Fruit fly (Drosophila melanogaster) whole organism, embryonic: ENCODE results near the gene Nthl1.

Experiments used
- Abd-B ChIP-seq: fragments of 200-800 bp; sonication (Bioruptor generic); optimal IDR thresholded peaks from 2 replicates; lab custom pipeline; 2018; ENCODE audit warnings: missing biosample characterization, mild to moderate bottlenecking, missing genetic modification characterization, moderate library complexity
- Atf-2 ChIP-seq: fragments of 200-800 bp; sonication (Bioruptor generic); optimal IDR thresholded peaks from 2 replicates; lab custom pipeline; 2016; ENCODE audit warnings: missing biosample characterization, missing genetic modification characterization
- B-H2 ChIP-seq: fragments of 200-800 bp; sonication (Bioruptor generic); optimal IDR thresholded peaks from 2 replicates; lab custom pipeline; 2018; ENCODE audit warnings: missing biosample characterization, mild to moderate bottlenecking, missing genetic modification characterization
- CG10267 ChIP-seq: fragments of 200-800 bp; sonication (Bioruptor generic); optimal IDR thresholded peaks from 2 replicates; lab custom pipeline; 2018; ENCODE audit warnings: missing biosample characterization, mild to moderate bottlenecking, missing genetic modification characterization, moderate library complexity
- CG10959 ChIP-seq: fragments of 200-800 bp; sonication (Bioruptor generic); IDR thresholded peaks from 2 replicates; pipeline ENCODE4 v1.3.6; 2022; ENCODE audit warnings: missing biosample characterization, missing genetic modification characterization
- CG11560 ChIP-seq: fragments of 200-800 bp; sonication (Bioruptor generic); IDR thresholded peaks from 3 replicates; pipeline ENCODE4 v1.3.6; 2022; ENCODE audit warnings: missing biosample characterization, missing genetic modification characterization
- CG12155 ChIP-seq: fragments of 200-800 bp; sonication (Bioruptor generic); optimal IDR thresholded peaks from 3 replicates; lab custom pipeline; 2016; ENCODE audit warnings: missing biosample characterization, missing genetic modification characterization
- CG14667 ChIP-seq: fragments of 200-800 bp; sonication (Bioruptor generic); IDR thresholded peaks from 2 replicates; pipeline ENCODE4 v1.3.6; 2022; ENCODE audit warnings: missing biosample characterization, missing genetic modification characterization
- CG15269 ChIP-seq: fragments of 200-800 bp; sonication (Bioruptor generic); optimal IDR thresholded peaks from 2 replicates; lab custom pipeline; 2018; ENCODE audit warnings: missing biosample characterization, mild to moderate bottlenecking, missing genetic modification characterization, moderate library complexity
- CG18011 ChIP-seq: fragments of 200-800 bp; sonication (Bioruptor generic); optimal IDR thresholded peaks from 2 replicates; lab custom pipeline; 2017; ENCODE audit warnings: missing biosample characterization, missing genetic modification characterization, mild to moderate bottlenecking, moderate library complexity, missing genotype
- CG18619 ChIP-seq: fragments of 200-800 bp; sonication (Bioruptor generic); optimal IDR thresholded peaks from 3 replicates; lab custom pipeline; 2017; ENCODE audit warnings: missing biosample characterization, mild to moderate bottlenecking, missing genetic modification characterization
- CG3726 ChIP-seq: fragments of 200-800 bp; sonication (Bioruptor generic); IDR thresholded peaks from 3 replicates; pipeline ENCODE4, ENCODE4 v1.3.6; 2022; ENCODE audit warnings: missing biosample characterization, missing genetic modification characterization
- CG4282 ChIP-seq: fragments of 200-800 bp; sonication (Bioruptor generic); optimal IDR thresholded peaks from 2 replicates; lab custom pipeline; 2016; ENCODE audit warnings: missing biosample characterization, missing genetic modification characterization
- CG4707 ChIP-seq: fragments of 200-800 bp; sonication (Bioruptor generic); optimal IDR thresholded peaks from 2 replicates; lab custom pipeline; 2018; ENCODE audit warnings: missing biosample characterization, mild to moderate bottlenecking, missing genetic modification characterization, moderate library complexity
- CG6854 ChIP-seq: fragments of 200-800 bp; sonication (Bioruptor generic); optimal IDR thresholded peaks from 3 replicates; lab custom pipeline; 2017; ENCODE audit warnings: missing biosample characterization, mild to moderate bottlenecking, missing genetic modification characterization
- CG7963 ChIP-seq: fragments of 200-800 bp; sonication (Bioruptor generic); IDR thresholded peaks from 3 replicates; pipeline ENCODE4 v1.3.6; 2022; ENCODE audit warnings: missing biosample characterization, missing genetic modification characterization; ENCODE audit not compliant: partially characterized antibody
- CG8359 ChIP-seq: fragments of 200-800 bp; sonication (Bioruptor generic); optimal IDR thresholded peaks from 2 replicates; lab custom pipeline; 2017; ENCODE audit warnings: missing biosample characterization, mild to moderate bottlenecking, missing genetic modification characterization, borderline replicate concordance
- CHES-1-like ChIP-seq: fragments of 200-800 bp; sonication (Bioruptor generic); optimal IDR thresholded peaks from 2 replicates; lab custom pipeline; 2016; ENCODE audit warnings: missing biosample characterization, missing genetic modification characterization
- Camta ChIP-seq: fragments of 200-800 bp; sonication (Bioruptor generic); optimal IDR thresholded peaks from 2 replicates; lab custom pipeline; 2016; ENCODE audit warnings: missing biosample characterization, missing genetic modification characterization
- Dfd ChIP-seq, 2 experiments: fragments of >200 bp; optimal IDR thresholded peaks; 2 replicates each; lab custom pipeline; 2017; ENCODE audit warnings: missing biosample characterization in 2 of 2, missing genetic modification characterization in 2 of 2
- Ets65A ChIP-seq: fragments of 200-800 bp; sonication (Bioruptor generic); peaks from one replicate; lab custom pipeline; 2016; ENCODE audit warnings: missing biosample characterization, missing genetic modification characterization
- Fer3 ChIP-seq: fragments of 200-800 bp; sonication (Bioruptor generic); optimal IDR thresholded peaks from 2 replicates; lab custom pipeline; 2018; ENCODE audit warnings: missing biosample characterization, mild to moderate bottlenecking, missing genetic modification characterization, moderate library complexity
- GATAe ChIP-seq: fragments of 200-800 bp; sonication (Bioruptor generic); conservative IDR thresholded peaks from 2 replicates; pipeline ENCODE4 v1.3.6; 2022; ENCODE audit warnings: missing biosample characterization, missing genetic modification characterization
- HLH4C ChIP-seq: fragments of 200-800 bp; sonication (Bioruptor generic); IDR thresholded peaks from 3 replicates; pipeline ENCODE4 v1.3.6; 2022; ENCODE audit warnings: missing biosample characterization, missing genetic modification characterization; ENCODE audit not compliant: partially characterized antibody
- Hmx ChIP-seq: fragments of 200-800 bp; sonication (Bioruptor generic); optimal IDR thresholded peaks from 2 replicates; lab custom pipeline; 2016; ENCODE audit warnings: missing biosample characterization, missing genetic modification characterization
- Lhr ChIP-seq: fragments of 200-800 bp; sonication (Bioruptor generic); optimal IDR thresholded peaks from 3 replicates; lab custom pipeline; 2017; ENCODE audit warnings: mild to moderate bottlenecking, missing biosample characterization, missing genetic modification reagents, missing genetic modification characterization
- Mrtf ChIP-seq: fragments of 200-800 bp; sonication (Bioruptor generic); IDR thresholded peaks from 3 replicates; pipeline ENCODE4 v1.3.6; 2022; ENCODE audit warnings: missing biosample characterization, missing genetic modification characterization
- Xrp1 ChIP-seq: fragments of 200-800 bp; sonication (Bioruptor generic); IDR thresholded peaks from 2 replicates; pipeline ENCODE4 v1.3.6; 2022; ENCODE audit warnings: missing biosample characterization, missing genetic modification characterization
- ab ChIP-seq: fragments of 200-800 bp; sonication (Bioruptor generic); optimal IDR thresholded peaks from 2 replicates; lab custom pipeline; 2016; ENCODE audit warnings: missing biosample characterization, missing genetic modification characterization
- ap ChIP-seq: fragments of 200-800 bp; sonication (Bioruptor generic); IDR thresholded peaks from 2 replicates; pipeline ENCODE4 v1.3.6; 2022; ENCODE audit warnings: missing biosample characterization, missing genetic modification characterization
- az2 ChIP-seq: fragments of 200-800 bp; sonication (Bioruptor generic); optimal IDR thresholded peaks from 3 replicates; lab custom pipeline; 2016; ENCODE audit warnings: missing biosample characterization, missing genetic modification characterization
- caup ChIP-seq: fragments of 200-800 bp; sonication (Bioruptor generic); optimal IDR thresholded peaks from 3 replicates; lab custom pipeline; 2017; ENCODE audit warnings: missing biosample characterization, mild to moderate bottlenecking, missing genetic modification characterization, moderate library complexity; ENCODE audit not compliant: severe bottlenecking
- cwo ChIP-seq: fragments of 200-800 bp; sonication (Bioruptor generic); optimal IDR thresholded peaks from 3 replicates; lab custom pipeline; 2017; ENCODE audit warnings: missing biosample characterization, missing genetic modification characterization, mild to moderate bottlenecking, moderate library complexity, missing genetic modification reagents
- da ChIP-seq: fragments of 200-800 bp; sonication (Bioruptor generic); optimal IDR thresholded peaks from 2 replicates; lab custom pipeline; 2016; ENCODE audit warnings: missing biosample characterization, missing genetic modification characterization
- danr ChIP-seq: fragments of 200-800 bp; sonication (Bioruptor generic); IDR thresholded peaks from 2 replicates; pipeline ENCODE4 v1.3.6; 2022; ENCODE audit warnings: missing biosample characterization, missing genetic modification characterization
- hkb ChIP-seq, 2 experiments: fragments of 200-800 bp in 1 of 2; fragments of >200 bp in 1 of 2; sonication (Bioruptor generic) in 1 of 2; IDR thresholded peaks in 1 of 2; optimal IDR thresholded peaks in 1 of 2; 2 replicates each; pipeline versions ENCODE4 v1.3.6 to Lab custom; 2017 to 2022; ENCODE audit warnings: missing biosample characterization in 1 of 2, missing genetic modification characterization in 1 of 2
- ken ChIP-seq: fragments of 200-800 bp; sonication (Bioruptor generic); IDR thresholded peaks from 3 replicates; pipeline ENCODE4 v1.3.6; 2022; ENCODE audit warnings: missing biosample characterization, missing genetic modification characterization
- kni ChIP-seq: fragments of 200-800 bp; sonication (Bioruptor generic); optimal IDR thresholded peaks from 3 replicates; lab custom pipeline; 2017; ENCODE audit warnings: mild to moderate bottlenecking, missing biosample characterization, missing genetic modification reagents, missing genetic modification characterization
- lbe ChIP-seq: fragments of 200-800 bp; sonication (Bioruptor generic); optimal IDR thresholded peaks from 2 replicates; lab custom pipeline; 2016; ENCODE audit warnings: missing biosample characterization, mild to moderate bottlenecking, missing genetic modification characterization
- psq ChIP-seq: fragments of 200-800 bp; sonication (Bioruptor generic); optimal IDR thresholded peaks from 2 replicates; lab custom pipeline; 2017; ENCODE audit warnings: missing biosample characterization, missing genetic modification characterization
- pzg ChIP-seq: fragments of 200-800 bp; sonication (Bioruptor generic); optimal IDR thresholded peaks from 3 replicates; lab custom pipeline; 2018; ENCODE audit warnings: missing biosample characterization, mild to moderate bottlenecking, missing genetic modification characterization, moderate library complexity
- ro ChIP-seq: fragments of 200-800 bp; sonication (Bioruptor generic); IDR thresholded peaks from 2 replicates; pipeline ENCODE4 v1.3.6; 2022; ENCODE audit warnings: missing biosample characterization, missing genetic modification characterization
- sc ChIP-seq, 3 experiments: fragments of >200 bp in 2 of 3; fragments of 200-800 bp in 1 of 3; sonication (Bioruptor generic) in 1 of 3; optimal IDR thresholded peaks; 2 replicates in 2 of 3; 3 replicates in 1 of 3; lab custom pipeline; 2017; ENCODE audit warnings: mild to moderate bottlenecking in 1 of 3, missing biosample characterization in 1 of 3, missing genetic modification characterization in 1 of 3, missing genetic modification reagents in 1 of 3
- sd ChIP-seq: fragments of 200-800 bp; sonication (Bioruptor generic); optimal IDR thresholded peaks from 3 replicates; lab custom pipeline; 2018; ENCODE audit warnings: missing biosample characterization, mild to moderate bottlenecking, missing genetic modification characterization, moderate library complexity
- stwl ChIP-seq: fragments of 200-800 bp; sonication (Bioruptor generic); optimal IDR thresholded peaks from 3 replicates; lab custom pipeline; 2018; ENCODE audit warnings: missing biosample characterization, mild to moderate bottlenecking, missing genetic modification characterization, moderate library complexity
- tap ChIP-seq: fragments of 200-800 bp; optimal IDR thresholded peaks from 3 replicates; lab custom pipeline; 2019; ENCODE audit warnings: missing biosample characterization, mild to moderate bottlenecking, missing genetic modification characterization, moderate library complexity
- tin ChIP-seq: fragments of 200-800 bp; sonication (Bioruptor generic); optimal IDR thresholded peaks from 3 replicates; lab custom pipeline; 2016; ENCODE audit warnings: missing biosample characterization, missing genetic modification characterization
- toy ChIP-seq: fragments of 200-800 bp; sonication (Bioruptor generic); IDR thresholded peaks from 2 replicates; pipeline ENCODE4 v1.3.6; 2022; ENCODE audit warnings: missing biosample characterization, missing genetic modification characterization
- vfl ChIP-seq: fragments of 200-800 bp; sonication (Bioruptor generic); optimal IDR thresholded peaks from 2 replicates; lab custom pipeline; 2016; ENCODE audit warnings: missing biosample characterization, missing genetic modification characterization
- wdn ChIP-seq: fragments of 200-800 bp; sonication (Bioruptor generic); IDR thresholded peaks from 2 replicates; pipeline ENCODE4 v1.3.6; 2022; ENCODE audit warnings: missing biosample characterization, missing genetic modification characterization
- z ChIP-seq: fragments of 200-800 bp; sonication (Bioruptor generic); IDR thresholded peaks from 3 replicates; pipeline ENCODE4 v1.3.6; 2022; ENCODE audit warnings: missing biosample characterization, missing genetic modification characterization

Nthl1 gene

dm6 chr2L:20927653-20928052, at the start of gene Nthl1 (continued):
- TF ChIP-seq HLH4C (GFP tag; lab: Robert Waterston, UW) (no peak), Hmx (no peak), B-H2 (no peak), ap (GFP tag; lab: Robert Waterston, UW) (no peak), stwl (tag; lab: Kevin White, UChicago) (peak; percentile 21), pzg (GFP tag; lab: Kevin White, UChicago) (peak; percentile 51), az2 (GFP tag; lab: Kevin White, UChicago) (no peak), danr (GFP tag; lab: Robert Waterston, UW) (no peak), CG4707 (GFP tag; lab: Kevin White, UChicago) (no peak), ro (GFP tag; lab: Robert Waterston, UW) (no peak), CHES-1-like (GFP tag; lab: Kevin White, UChicago) (no peak), Abd-B (no peak), ab (GFP tag; lab: Kevin White, UChicago) (no peak), Fer3 (tag; lab: Kevin White, UChicago) (no peak), cwo (GFP tag; lab: Kevin White, UChicago) (no peak), hkb (optimal IDR thresholded peaks at IDR 0.05; lab: Kevin White, UChicago) (no peak), hkb (GFP tag; IDR thresholded peaks at IDR 0.05; lab: Robert Waterston, UW) (no peak), Camta (GFP tag; lab: Kevin White, UChicago) (no peak), caup (GFP tag; lab: Kevin White, UChicago) (no peak), CG11560 (tag; lab: Robert Waterston, UW) (no peak), CG8359 (GFP tag; lab: Kevin White, UChicago) (no peak), CG12155 (GFP tag; lab: Kevin White, UChicago) (no peak), z (GFP tag; lab: Robert Waterston, UW) (no peak), Lhr (GFP tag; lab: Kevin White, UChicago) (peak; percentile 9), kni (GFP tag; lab: Kevin White, UChicago) (no peak), CG10959 (no peak), CG4282 (GFP tag; lab: Kevin White, UChicago) (no peak), CG3726 (GFP tag; lab: Robert Waterston, UW) (no peak), CG10267 (tag; lab: Kevin White, UChicago) (no peak), GATAe (no peak), wdn (GFP tag; lab: Robert Waterston, UW) (no peak), toy (GFP tag; lab: Robert Waterston, UW) (no peak), vfl (GFP tag; lab: Kevin White, UChicago) (no peak), CG15269 (tag; lab: Kevin White, UChicago) (no peak), Xrp1 (no peak), CG6854 (GFP tag; lab: Kevin White, UChicago) (no peak), Dfd (GFP tag; optimal IDR thresholded peaks at IDR 0.05; lab: Kevin White, UChicago) (no peak), tin (GFP tag; lab: Kevin White, UChicago) (no peak), psq (GFP tag; lab: Kevin White, UChicago) (no peak), Mrtf (GFP tag; lab: Robert Waterston, UW) (no peak), ken (GFP tag; lab: Robert Waterston, UW) (no peak), Atf-2 (GFP tag; lab: Kevin White, UChicago) (no peak), CG14667 (GFP tag; lab: Robert Waterston, UW) (no peak), CG18011 (GFP tag; lab: Kevin White, UChicago) (no peak), Ets65A (GFP tag; lab: Kevin White, UChicago) (no peak), lbe (GFP tag; lab: Kevin White, UChicago) (no peak), da (GFP tag; lab: Kevin White, UChicago) (no peak), sd (tag; lab: Kevin White, UChicago) (no peak), tap (tag; lab: Kevin White, UChicago) (no peak), CG18619 (GFP tag; lab: Kevin White, UChicago) (no peak), sc (optimal IDR thresholded peaks at IDR 0.05; lab: Kevin White, UChicago) (no peak), sc (GFP tag; optimal IDR thresholded peaks at IDR 0.05; lab: Kevin White, UChicago) (no peak), CG7963 (GFP tag; lab: Robert Waterston, UW) (no peak)
